Worm (Caenorhabditis elegans) whole organism, young adult: ENCODE data around the gene EGAP1.5.

ENCODE experiments used
- D2030.7 ChIP-seq: fragments of 200-800 bp; sonication (Bioruptor generic); IDR thresholded peaks from 2 replicates; pipeline ENCODE4 v1.3.6; 2022; ENCODE audit warnings: missing genetic modification reagents, missing genetic modification characterization, missing compliant biosample characterization
- die-1 ChIP-seq: sonication (generic microtip); optimal IDR thresholded peaks from 2 replicates; lab custom pipeline; 2016; ENCODE audit warnings: missing genotype, mild to moderate bottlenecking, missing genetic modification characterization, missing compliant biosample characterization
- fkh-3 ChIP-seq: sonication (generic microtip); optimal IDR thresholded peaks from 2 replicates; lab custom pipeline; 2016; ENCODE audit warnings: mild to moderate bottlenecking, missing genetic modification characterization, missing compliant biosample characterization
- lin-35 ChIP-seq, 3 experiments: fragments of 150-350 bp in 2 of 3; sonication (generic microtip) in 1 of 3; optimal IDR thresholded peaks; 2 replicates each; lab custom pipeline; 2014 to 2018; ENCODE audit warnings: missing biosample characterization in 3 of 3, missing genetic modification characterization in 3 of 3, missing genetic modification reagents in 3 of 3
- zim-3 ChIP-seq: sonication (generic microtip); optimal IDR thresholded peaks from 2 replicates; lab custom pipeline; 2017; ENCODE audit warnings: mild to moderate bottlenecking, missing genetic modification characterization, moderate library complexity, missing compliant biosample characterization
- ztf-3 ChIP-seq: fragments of 200-800 bp; sonication (Bioruptor generic); optimal IDR thresholded peaks from 2 replicates; lab custom pipeline; 2018; ENCODE audit warnings: mild to moderate bottlenecking, missing genetic modification characterization, missing compliant biosample characterization

DNA sequence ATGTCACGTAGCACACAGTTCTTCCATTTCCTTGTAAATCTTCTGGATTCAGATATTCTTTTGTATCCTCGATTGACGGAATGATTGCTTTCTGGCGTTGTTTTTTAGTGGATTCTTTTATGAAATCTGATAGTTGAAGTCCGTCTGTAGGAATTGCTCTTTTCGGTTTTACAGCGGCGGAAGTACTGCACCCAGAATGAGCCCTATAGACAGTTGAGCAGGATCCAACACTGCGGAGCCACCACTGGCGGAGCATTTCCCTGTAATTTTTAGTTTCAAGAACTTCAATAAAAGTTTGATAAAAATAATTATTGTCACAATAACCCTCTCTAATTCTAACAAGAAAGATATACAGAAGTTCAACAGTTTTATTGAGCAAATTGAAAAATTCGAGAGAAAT, 14.3 kb downstream of the EGAP1.5 start, which contains the start of gene F25B5.5:
- TF ChIP-seq lin-35 (GFP tag; optimal IDR thresholded peaks at IDR 0.05; lab: Kevin White, UChicago) (peak in 1 of 3 experiments; percentile 32), ztf-3 (GFP tag; lab: Kevin White, UChicago) (no peak), die-1 (tag; lab: Kevin White, UChicago) (no peak), fkh-3 (tag; lab: Kevin White, UChicago) (no peak), zim-3 (no peak), D2030.7 (GFP tag; lab: Robert Waterston, UW) (no peak)
